Worm (Caenorhabditis elegans) whole organism, mixed stage, embryonic: ENCODE measurements around the gene F38B6.6.
A peak's percentile ranks its signal among the peaks of the same experiment; 100 is the strongest.

ENCODE experiments used
- M03D4.4 ChIP-seq: sonication (generic microtip); optimal IDR thresholded peaks from 2 replicates; lab custom pipeline; 2017; ENCODE audit warnings: mild to moderate bottlenecking, missing genetic modification characterization, missing compliant biosample characterization
- blmp-1 ChIP-seq: fragments of 150-350 bp; optimal IDR thresholded peaks from 2 replicates; lab custom pipeline; 2014; ENCODE audit warnings: missing biosample characterization, missing genetic modification characterization
- elt-1 ChIP-seq: sonication (generic microtip); optimal IDR thresholded peaks from 2 replicates; lab custom pipeline; 2017; ENCODE audit warnings: missing genetic modification characterization, mild to moderate bottlenecking, missing compliant biosample characterization, antibody characterized with exemption, moderate library complexity, borderline replicate concordance; ENCODE audit not compliant: insufficient read depth
- elt-3 ChIP-seq: fragments of 150-350 bp; optimal IDR thresholded peaks from 2 replicates; lab custom pipeline; 2014; ENCODE audit warnings: missing biosample characterization, missing genetic modification characterization
- lin-13 ChIP-seq: fragments of 150-350 bp; optimal IDR thresholded peaks from 2 replicates; lab custom pipeline; 2014; ENCODE audit warnings: missing biosample characterization, missing genetic modification characterization
- mep-1 ChIP-seq: fragments of 150-350 bp; optimal IDR thresholded peaks from 2 replicates; lab custom pipeline; 2017; ENCODE audit warnings: missing biosample characterization, missing genetic modification reagents, missing genetic modification characterization, inconsistent platforms
- nhr-28 ChIP-seq: fragments of 150-350 bp; optimal IDR thresholded peaks from 2 replicates; lab custom pipeline; 2014; ENCODE audit warnings: missing biosample characterization, missing genetic modification characterization
- snpc-4 ChIP-seq: fragments of 150-350 bp; optimal IDR thresholded peaks from 2 replicates; lab custom pipeline; 2014; ENCODE audit warnings: missing biosample characterization, missing genetic modification characterization
- unc-39 ChIP-seq: fragments of 150-350 bp; optimal IDR thresholded peaks from 2 replicates; lab custom pipeline; 2014; ENCODE audit warnings: missing biosample characterization, missing genetic modification characterization
- unc-62 ChIP-seq: fragments of 150-350 bp; optimal IDR thresholded peaks from 2 replicates; lab custom pipeline; 2014; ENCODE audit warnings: missing biosample characterization, missing genetic modification reagents, missing genetic modification characterization
- ztf-11 ChIP-seq: fragments of 150-350 bp; optimal IDR thresholded peaks from 2 replicates; lab custom pipeline; 2014; ENCODE audit warnings: missing biosample characterization, missing genetic modification characterization

ce11 chrX:6737329-6738008 lies 47.6 kb upstream of the F38B6.6 start:
- peak; percentile 92 for TF ChIP-seq elt-3
- peak; percentile 88 for TF ChIP-seq elt-1 (tag; lab: Kevin White, UChicago)
- TF ChIP-seq lin-13, result peak; percentile 14
- peak; percentile 37 for TF ChIP-seq blmp-1 (tag; lab: Kevin White, UChicago)
- TF ChIP-seq ztf-11, result no peak
- TF ChIP-seq unc-62, result peak; percentile 69
- no peak for TF ChIP-seq snpc-4 (tag; lab: Kevin White, UChicago)
- no peak for TF ChIP-seq nhr-28
- peak; percentile 35 for TF ChIP-seq mep-1 (tag; lab: Kevin White, UChicago)
- no peak for TF ChIP-seq M03D4.4 (tag; lab: Kevin White, UChicago)
- no peak for TF ChIP-seq unc-39 (tag; lab: Kevin White, UChicago)
